Fruit fly (Drosophila melanogaster) whole organism, adult: Measurements from ENCODE around the gene Ugt37E1.
A peak's percentile ranks its signal among the peaks of the same experiment; 100 is the strongest.

Source experiments
- CG11617 ChIP-seq: fragments of 200-800 bp; sonication (Bioruptor generic); optimal IDR thresholded peaks from 2 replicates; lab custom pipeline; 2017; ENCODE audit warnings: mild to moderate bottlenecking, missing biosample characterization, missing genetic modification reagents, missing genetic modification characterization
- CG12768 ChIP-seq: fragments of 200-800 bp; sonication (Bioruptor generic); optimal IDR thresholded peaks from 2 replicates; lab custom pipeline; 2017; ENCODE audit warnings: missing biosample characterization, missing genetic modification characterization, mild to moderate bottlenecking, moderate library complexity, missing genetic modification reagents
- CG14711 ChIP-seq: fragments of 200-800 bp; sonication (Bioruptor generic); optimal IDR thresholded peaks from 2 replicates; lab custom pipeline; 2018; ENCODE audit warnings: missing biosample characterization, mild to moderate bottlenecking, missing genetic modification characterization, moderate library complexity
- CG1620 ChIP-seq: fragments of 200-800 bp; sonication (Bioruptor generic); optimal IDR thresholded peaks from 2 replicates; lab custom pipeline; 2016; ENCODE audit warnings: missing biosample characterization, missing genetic modification characterization
- CG33017 ChIP-seq: fragments of 200-800 bp; sonication (Bioruptor generic); optimal IDR thresholded peaks from 2 replicates; lab custom pipeline; 2018; ENCODE audit warnings: missing biosample characterization, mild to moderate bottlenecking, missing genetic modification characterization, moderate library complexity
- CG5204 ChIP-seq: fragments of 200-800 bp; sonication (Bioruptor generic); optimal IDR thresholded peaks from 2 replicates; lab custom pipeline; 2016; ENCODE audit warnings: missing biosample characterization, missing genetic modification characterization
- CG7045 ChIP-seq: fragments of 200-800 bp; sonication (Bioruptor generic); optimal IDR thresholded peaks from 2 replicates; lab custom pipeline; 2017; ENCODE audit warnings: missing biosample characterization, mild to moderate bottlenecking, missing genetic modification characterization
- CG7101 ChIP-seq: fragments of 200-800 bp; sonication (Bioruptor generic); optimal IDR thresholded peaks from 2 replicates; lab custom pipeline; 2018; ENCODE audit warnings: missing biosample characterization, mild to moderate bottlenecking, missing genetic modification characterization, moderate library complexity
- Clk ChIP-seq: fragments of 200-800 bp; sonication (Bioruptor generic); optimal IDR thresholded peaks from 2 replicates; lab custom pipeline; 2017; ENCODE audit warnings: missing biosample characterization, missing genetic modification characterization
- Crg-1 ChIP-seq: fragments of 200-800 bp; sonication (Bioruptor generic); optimal IDR thresholded peaks from 2 replicates; lab custom pipeline; 2016; ENCODE audit warnings: missing biosample characterization, missing genetic modification characterization
- Hr96 ChIP-seq: fragments of 200-800 bp; sonication (Bioruptor generic); optimal IDR thresholded peaks from 2 replicates; lab custom pipeline; 2016; ENCODE audit warnings: missing biosample characterization, missing genetic modification characterization
- Mnt ChIP-seq: fragments of 200-800 bp; sonication (Bioruptor generic); optimal IDR thresholded peaks from 2 replicates; lab custom pipeline; 2016; ENCODE audit warnings: missing biosample characterization, mild to moderate bottlenecking, missing genetic modification characterization
- bab1 ChIP-seq: fragments of 200-800 bp; sonication (Bioruptor generic); optimal IDR thresholded peaks from 3 replicates; lab custom pipeline; 2019; ENCODE audit warnings: missing biosample characterization, mild to moderate bottlenecking, missing genetic modification characterization, moderate library complexity
- cic ChIP-seq: fragments of 200-800 bp; sonication (Bioruptor generic); optimal IDR thresholded peaks from 2 replicates; lab custom pipeline; 2017; ENCODE audit warnings: missing biosample characterization, mild to moderate bottlenecking, missing genetic modification characterization, moderate library complexity
- cnc ChIP-seq, 2 experiments: fragments of >200 bp; optimal IDR thresholded peaks; 2 replicates each; lab custom pipeline; 2017
- kay ChIP-seq: fragments of 200-800 bp; sonication (Bioruptor generic); peaks from one replicate; lab custom pipeline; 2016; ENCODE audit warnings: missing biosample characterization, missing genetic modification characterization, borderline replicate concordance
- ovo ChIP-seq: fragments of 200-800 bp; sonication (Bioruptor generic); optimal IDR thresholded peaks from 2 replicates; lab custom pipeline; 2016; ENCODE audit warnings: missing biosample characterization, missing genetic modification characterization
- pad ChIP-seq: fragments of 200-800 bp; sonication (Bioruptor generic); optimal IDR thresholded peaks from 3 replicates; lab custom pipeline; 2017; ENCODE audit warnings: missing biosample characterization, missing genetic modification characterization, mild to moderate bottlenecking, moderate library complexity, missing genetic modification reagents
- tj ChIP-seq: fragments of 200-800 bp; sonication (Bioruptor generic); optimal IDR thresholded peaks from 3 replicates; lab custom pipeline; 2017; ENCODE audit warnings: missing biosample characterization, mild to moderate bottlenecking, missing genetic modification characterization, moderate library complexity
- toe ChIP-seq: fragments of 200-800 bp; sonication (Bioruptor generic); optimal IDR thresholded peaks from 2 replicates; lab custom pipeline; 2016; ENCODE audit warnings: missing biosample characterization, missing genetic modification characterization

Ugt37E1 gene

DNA sequence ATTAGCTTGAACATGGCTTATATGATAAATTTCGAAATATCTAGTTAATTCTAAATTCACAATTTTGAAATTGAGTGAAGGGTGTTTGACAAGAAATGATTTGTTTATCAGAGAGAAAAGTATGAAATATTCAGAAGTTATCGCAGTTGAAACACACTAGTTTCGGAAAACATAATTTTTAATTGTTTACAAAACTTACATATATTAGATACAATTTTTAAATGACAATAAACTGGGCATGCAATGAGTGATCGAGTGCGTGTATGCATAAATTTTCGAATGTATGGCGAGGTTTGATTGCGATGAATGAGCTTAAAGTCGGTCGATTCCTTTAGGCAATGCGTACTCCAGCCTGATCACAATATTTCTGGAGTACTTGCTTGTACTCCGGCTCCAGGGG lies 24.6 kb downstream of the Ugt37E1 start, which contains the start of gene CG13280:
Gene CG13280, minus strand, starts transcription at position 101 of the 400 bp plus-strand sequence.
- TF ChIP-seq CG12768 (GFP tag; lab: Kevin White, UChicago) (no peak), CG1620 (GFP tag; lab: Kevin White, UChicago) (no peak), Hr96 (GFP tag; lab: Kevin White, UChicago) (no peak), Crg-1 (GFP tag; lab: Kevin White, UChicago) (no peak), CG14711 (tag; lab: Kevin White, UChicago) (no peak), tj (GFP tag; lab: Kevin White, UChicago) (no peak), kay (GFP tag; lab: Kevin White, UChicago) (no peak), toe (no peak), Mnt (GFP tag; lab: Kevin White, UChicago) (no peak), pad (no peak), CG11617 (no peak), CG7101 (tag; lab: Kevin White, UChicago) (no peak)

DNA sequence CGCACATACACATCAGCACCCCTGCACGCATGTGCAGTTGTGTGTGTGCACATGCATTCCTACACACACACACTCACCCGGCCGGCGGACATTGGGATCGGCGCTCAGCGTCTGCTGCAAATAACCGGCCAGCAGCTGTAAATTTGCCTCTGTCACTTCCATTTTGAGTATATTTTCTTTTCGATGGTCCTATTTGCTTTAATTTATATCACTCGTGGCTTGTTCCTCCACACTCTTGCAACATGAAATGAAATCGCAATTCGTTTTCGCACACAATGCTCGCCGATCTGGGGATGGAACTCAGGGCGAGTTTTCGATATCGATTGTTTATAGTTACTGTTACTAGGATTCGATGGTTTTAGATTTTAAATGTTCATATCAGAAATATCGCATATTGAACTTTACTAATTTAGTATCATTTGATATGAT lies 28.5 kb downstream of the Ugt37E1 start, which contains the start of gene Cse1:
Gene Cse1, minus strand, starts transcription at position 303 of the 429 bp plus-strand sequence.
- TF ChIP-seq CG11617 (peak; percentile 7), Hr96 (GFP tag; lab: Kevin White, UChicago) (no peak), CG12768 (GFP tag; lab: Kevin White, UChicago) (no peak), Mnt (GFP tag; lab: Kevin White, UChicago) (peak; percentile 53), Crg-1 (GFP tag; lab: Kevin White, UChicago) (peak; percentile 12), tj (GFP tag; lab: Kevin White, UChicago) (no peak), CG7045 (GFP tag; lab: Kevin White, UChicago) (no peak), pad (no peak), CG7101 (tag; lab: Kevin White, UChicago) (no peak), bab1 (peak; percentile 10), CG5204 (GFP tag; lab: Kevin White, UChicago) (no peak), toe (no peak)

DNA sequence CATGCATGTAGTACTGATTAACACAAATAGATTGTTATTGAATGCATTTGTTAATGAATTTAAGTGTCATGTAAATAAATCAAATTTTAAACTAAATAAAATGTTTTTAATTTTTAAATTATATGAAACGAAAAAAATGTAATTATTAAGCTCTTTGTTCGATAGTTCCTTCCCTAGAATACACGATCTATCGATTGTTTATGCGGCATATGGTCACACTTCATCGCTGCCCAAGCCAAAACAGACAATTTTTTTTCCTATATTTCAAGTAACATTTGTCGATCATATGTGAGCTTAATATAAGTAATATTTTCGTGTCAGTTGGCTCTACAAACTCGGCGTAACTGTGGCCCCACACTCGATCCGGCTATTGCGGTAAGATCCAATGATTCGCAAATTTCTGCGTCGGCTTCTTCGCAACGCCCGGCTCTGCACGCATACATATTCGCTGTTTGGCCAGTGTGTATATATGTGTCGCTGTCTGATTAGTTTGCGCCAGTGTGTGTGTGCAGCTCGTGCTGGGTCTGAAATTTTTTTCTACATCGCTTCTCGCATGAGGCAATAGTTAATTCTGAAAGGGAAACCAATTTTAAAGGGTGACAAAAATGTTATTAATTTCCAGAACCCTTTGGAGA lies 30.6 kb downstream of the Ugt37E1 start, which contains the start of gene AspRS-m:
Gene AspRS-m, plus strand, starts transcription at position 207 of the 635 bp plus-strand sequence.
- TF ChIP-seq Mnt (GFP tag; lab: Kevin White, UChicago) (peak; percentile 65), tj (GFP tag; lab: Kevin White, UChicago) (peak; percentile 3), cic (GFP tag; lab: Kevin White, UChicago) (no peak), ovo (no peak), toe (peak; percentile 10), bab1 (peak; percentile 6), CG14711 (tag; lab: Kevin White, UChicago) (peak; percentile 40)

DNA sequence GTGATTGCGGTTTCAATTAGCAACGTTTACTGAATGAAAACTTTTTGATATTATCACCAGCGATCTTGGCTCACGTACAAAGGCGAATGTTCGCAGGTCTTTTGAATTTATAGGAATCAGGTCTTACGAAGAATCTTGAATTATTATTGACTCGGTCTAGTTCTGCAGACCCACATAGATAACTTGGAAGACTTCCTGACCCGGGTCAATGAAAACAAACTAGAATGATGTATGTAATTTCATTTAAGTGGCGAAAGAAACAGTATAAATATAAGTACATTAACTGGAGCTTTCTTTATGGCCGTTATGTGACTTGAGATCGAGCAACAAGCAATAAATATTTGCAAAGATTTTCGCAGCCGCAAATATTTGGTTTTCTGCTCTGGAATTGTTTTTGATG lies 38.0 kb downstream of the Ugt37E1 start, which contains the start of gene CG13282:
Gene CG13282, minus strand, starts transcription at position 101 of the 400 bp plus-strand sequence.
- no peak for TF ChIP-seq Hr96 (GFP tag; lab: Kevin White, UChicago)
- TF ChIP-seq ovo, result no peak
- TF ChIP-seq pad, result no peak
- TF ChIP-seq CG12768 (GFP tag; lab: Kevin White, UChicago), result no peak

DNA sequence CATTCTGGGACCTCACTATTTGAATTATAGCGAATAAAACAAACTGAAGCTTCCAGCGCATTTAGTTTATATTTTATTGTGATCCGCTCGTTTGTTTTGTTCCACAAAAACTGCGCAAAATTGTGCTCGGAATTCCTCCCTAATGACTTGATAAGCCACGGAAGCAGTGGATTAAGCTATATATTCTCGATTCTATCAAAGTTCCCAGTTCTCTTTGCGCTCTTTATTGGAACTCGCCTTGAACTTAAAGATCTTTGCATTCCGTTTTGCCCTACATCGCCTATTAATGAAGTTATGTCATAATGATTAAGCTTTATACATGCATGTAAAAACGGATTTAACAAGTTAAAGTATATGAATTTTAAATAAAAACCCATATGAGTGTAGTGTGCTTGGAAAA lies 40.8 kb downstream of the Ugt37E1 start, which contains the start of gene Nepl9:
Gene Nepl9, minus strand, starts transcription at position 101 of the 400 bp plus-strand sequence.
- no peak for TF ChIP-seq Clk (GFP tag; lab: Kevin White, UChicago)

DNA sequence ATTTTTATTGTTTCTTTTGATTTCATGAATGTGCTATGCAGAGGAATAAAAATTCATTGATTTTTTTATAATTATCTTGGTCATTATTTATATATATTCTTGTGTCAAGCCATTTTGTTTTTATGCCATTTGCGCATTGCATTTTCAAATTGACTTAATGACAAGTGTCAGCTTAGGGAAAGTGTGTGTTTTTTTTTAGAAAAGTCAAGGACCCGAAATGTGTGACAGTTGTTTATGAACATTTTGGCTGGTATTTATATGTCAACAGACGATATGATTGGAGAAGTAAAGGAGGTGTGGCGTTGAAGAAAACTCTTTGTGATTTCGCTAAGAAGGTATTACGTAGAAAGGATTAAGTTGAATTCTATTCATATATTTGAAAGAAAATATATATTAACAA lies 41.3 kb downstream of the Ugt37E1 start, which contains the start of the genes SclA and SclB:
Gene SclA, plus strand, starts transcription at position 301 of the 400 bp plus-strand sequence.
Gene SclB, plus strand, starts transcription at position 301 of the 400 bp plus-strand sequence.
- no peak for TF ChIP-seq Hr96 (GFP tag; lab: Kevin White, UChicago)
- no peak for TF ChIP-seq CG33017
- TF ChIP-seq kay (GFP tag; lab: Kevin White, UChicago), result peak; percentile 1
- TF ChIP-seq Crg-1 (GFP tag; lab: Kevin White, UChicago), result no peak

DNA sequence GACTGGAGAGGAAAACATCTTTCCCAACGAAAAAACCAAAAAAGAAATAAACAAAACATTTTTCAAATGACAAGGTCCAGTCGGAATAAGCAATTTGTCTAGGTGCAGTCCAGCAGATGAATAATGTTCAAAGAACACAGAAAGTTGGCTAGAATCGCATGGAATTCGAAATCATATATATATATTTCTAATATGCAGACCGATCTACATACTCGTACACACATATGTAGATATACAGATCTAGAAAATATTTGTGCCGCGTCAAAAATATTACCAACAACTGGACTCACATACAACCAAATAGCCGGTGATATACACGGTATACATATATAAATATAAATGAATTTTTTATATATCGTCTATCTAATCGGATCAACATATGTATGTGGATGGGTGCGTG lies 43.3 kb downstream of the Ugt37E1 start:
- TF ChIP-seq Hr96 (GFP tag; lab: Kevin White, UChicago), result no peak
- no peak for TF ChIP-seq CG5204 (GFP tag; lab: Kevin White, UChicago)
- no peak for TF ChIP-seq bab1

DNA sequence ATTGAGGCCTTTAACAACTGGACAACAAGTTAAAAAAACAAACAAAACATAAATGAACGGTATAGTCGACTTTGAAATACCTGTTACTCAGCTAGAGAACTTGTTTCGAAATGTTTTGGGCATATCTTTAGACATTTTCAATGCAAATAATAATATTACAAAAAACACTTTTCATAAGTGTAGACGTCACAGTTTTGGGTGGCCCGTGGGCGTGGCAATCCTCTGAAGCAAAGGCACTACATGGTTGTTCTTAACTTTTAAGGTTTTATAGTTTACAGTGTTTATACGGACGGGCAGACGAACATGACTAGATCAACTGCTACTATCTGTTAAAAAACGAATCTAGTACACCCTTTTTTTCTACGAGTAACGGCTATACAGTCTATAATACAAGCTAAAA lies 46.1 kb downstream of the Ugt37E1 start:
- TF ChIP-seq CG7045 (GFP tag; lab: Kevin White, UChicago) (no peak), CG12768 (GFP tag; lab: Kevin White, UChicago) (no peak), ovo (no peak), CG14711 (tag; lab: Kevin White, UChicago) (no peak), toe (no peak), CG33017 (no peak), Mnt (GFP tag; lab: Kevin White, UChicago) (no peak), cnc (optimal IDR thresholded peaks at IDR 0.05; lab: Kevin White, UChicago) (no peak), Crg-1 (GFP tag; lab: Kevin White, UChicago) (no peak), Clk (GFP tag; lab: Kevin White, UChicago) (no peak), CG11617 (no peak), Hr96 (GFP tag; lab: Kevin White, UChicago) (no peak), bab1 (no peak), tj (GFP tag; lab: Kevin White, UChicago) (no peak), kay (GFP tag; lab: Kevin White, UChicago) (no peak), CG1620 (GFP tag; lab: Kevin White, UChicago) (no peak)
